Worm (Caenorhabditis elegans) whole organism, young adult: ENCODE data around the gene F19B6.1.

Experiments
- F10E7.11 ChIP-seq: sonication (generic microtip); optimal IDR thresholded peaks from 2 replicates; lab custom pipeline; 2017; ENCODE audit warnings: mild to moderate bottlenecking, missing genetic modification characterization, moderate library complexity, missing compliant biosample characterization
- F37B4.10 ChIP-seq: fragments of 200-800 bp; sonication (Bioruptor generic); IDR thresholded peaks from 2 replicates; pipeline ENCODE4 v1.3.6; 2022; ENCODE audit warnings: missing genetic modification characterization, missing compliant biosample characterization
- K11D2.4 ChIP-seq: fragments of 200-800 bp; sonication (Bioruptor generic); IDR thresholded peaks from 2 replicates; pipeline ENCODE4 v1.3.6; 2022; ENCODE audit warnings: missing genetic modification reagents, missing genetic modification characterization, missing compliant biosample characterization
- K12H6.12 ChIP-seq: fragments of 200-800 bp; sonication (Bioruptor generic); optimal IDR thresholded peaks from 2 replicates; lab custom pipeline; 2018; ENCODE audit warnings: mild to moderate bottlenecking, missing genetic modification characterization, missing compliant biosample characterization
- T07F8.4 ChIP-seq: sonication (generic microtip); optimal IDR thresholded peaks from 2 replicates; lab custom pipeline; 2016; ENCODE audit warnings: mild to moderate bottlenecking, missing genetic modification characterization, moderate library complexity, missing compliant biosample characterization
- Y53G8AR.9 ChIP-seq: fragments of 200-800 bp; sonication (Bioruptor generic); conservative IDR thresholded peaks from 2 replicates; pipeline ENCODE4 v1.3.6; 2022; ENCODE audit warnings: missing genetic modification reagents, missing genetic modification characterization, missing compliant biosample characterization
- Y56A3A.18 ChIP-seq: fragments of 200-800 bp; sonication (Bioruptor generic); IDR thresholded peaks from 2 replicates; pipeline ENCODE4 v1.3.6; 2022; ENCODE audit warnings: missing genetic modification reagents, missing genetic modification characterization, missing compliant biosample characterization
- Y67H2A.10 ChIP-seq: fragments of 200-800 bp; sonication (Bioruptor generic); conservative IDR thresholded peaks from 2 replicates; pipeline ENCODE4 v1.3.6; 2022; ENCODE audit warnings: missing genetic modification reagents, missing genetic modification characterization, missing compliant biosample characterization
- Y95B8A.8 ChIP-seq: fragments of 200-800 bp; sonication (Bioruptor generic); IDR thresholded peaks from 2 replicates; pipeline ENCODE4 v1.3.6; 2022; ENCODE audit warnings: missing genetic modification reagents, missing genetic modification characterization, missing compliant biosample characterization
- ZK185.1 ChIP-seq: sonication (generic microtip); optimal IDR thresholded peaks from 2 replicates; lab custom pipeline; 2016; ENCODE audit warnings: mild to moderate bottlenecking, missing genetic modification characterization, missing compliant biosample characterization; ENCODE audit not compliant: poor library complexity, severe bottlenecking
- ama-1 ChIP-seq, 3 experiments: fragments of 150-350 bp in 1 of 3; sonication (generic microtip) in 2 of 3; optimal IDR thresholded peaks; 2 replicates each; lab custom pipeline; 2014 to 2018; ENCODE audit warnings: missing biosample characterization in 2 of 3, missing genetic modification characterization in 2 of 3, missing genetic modification reagents in 2 of 3
- aptf-2 ChIP-seq: fragments of 200-800 bp; sonication (Bioruptor generic); conservative IDR thresholded peaks from 2 replicates; pipeline ENCODE4 v1.3.6; 2022; ENCODE audit warnings: missing genetic modification reagents, missing genetic modification characterization, missing compliant biosample characterization
- atf-7 ChIP-seq: sonication (generic microtip); optimal IDR thresholded peaks from 2 replicates; lab custom pipeline; 2017; ENCODE audit warnings: mild to moderate bottlenecking, missing genetic modification characterization, missing compliant biosample characterization
- attf-3 ChIP-seq: fragments of 200-800 bp; sonication (Bioruptor generic); conservative IDR thresholded peaks from 2 replicates; pipeline ENCODE4 v1.3.6; 2022; ENCODE audit warnings: missing genetic modification reagents, missing genetic modification characterization, missing compliant biosample characterization
- ceh-58 ChIP-seq: fragments of 200-800 bp; sonication (Bioruptor generic); IDR thresholded peaks from 2 replicates; pipeline ENCODE4 v1.3.6; 2022; ENCODE audit warnings: missing genetic modification characterization, missing compliant biosample characterization
- chd-7 ChIP-seq: sonication (generic microtip); optimal IDR thresholded peaks from 2 replicates; lab custom pipeline; 2016; ENCODE audit warnings: mild to moderate bottlenecking, missing genetic modification characterization, moderate library complexity, missing compliant biosample characterization
- dpff-1 ChIP-seq: sonication (generic microtip); optimal IDR thresholded peaks from 2 replicates; lab custom pipeline; 2017; ENCODE audit warnings: mild to moderate bottlenecking, missing genetic modification characterization, missing compliant biosample characterization
- dpl-1 ChIP-seq: fragments of 150-350 bp; optimal IDR thresholded peaks from 2 replicates; lab custom pipeline; 2014; ENCODE audit warnings: missing biosample characterization, missing genetic modification reagents, missing genetic modification characterization
- egl-44 ChIP-seq: fragments of 200-800 bp; sonication (Bioruptor generic); IDR thresholded peaks from 2 replicates; pipeline ENCODE4 v1.3.6; 2022; ENCODE audit warnings: missing genetic modification reagents, missing genetic modification characterization, missing compliant biosample characterization
- hlh-12 ChIP-seq: sonication (generic microtip); optimal IDR thresholded peaks from 2 replicates; lab custom pipeline; 2016; ENCODE audit warnings: missing genetic modification characterization, missing compliant biosample characterization
- hlh-26 ChIP-seq: fragments of 200-800 bp; sonication (Bioruptor generic); conservative IDR thresholded peaks from 2 replicates; pipeline ENCODE4 v1.3.6; 2022; ENCODE audit warnings: missing genetic modification reagents, missing genetic modification characterization, missing compliant biosample characterization
- hmg-1.2 ChIP-seq: fragments of 200-800 bp; sonication (Bioruptor generic); IDR thresholded peaks from 2 replicates; pipeline ENCODE4 v1.3.6; 2022; ENCODE audit warnings: missing genetic modification reagents, missing genetic modification characterization, missing compliant biosample characterization
- hmg-20 ChIP-seq: fragments of 200-800 bp; sonication (Bioruptor generic); IDR thresholded peaks from 2 replicates; pipeline ENCODE4 v1.3.6; 2022; ENCODE audit warnings: missing genetic modification reagents, missing genetic modification characterization, missing compliant biosample characterization
- hrde-1 ChIP-seq: sonication (generic microtip); optimal IDR thresholded peaks from 2 replicates; lab custom pipeline; 2016; ENCODE audit warnings: missing genetic modification characterization, mild to moderate bottlenecking, missing compliant biosample characterization, moderate library complexity, missing genotype, missing genetic modification reagents, borderline replicate concordance
- hsf-1 ChIP-seq: fragments of 200-800 bp; sonication (Bioruptor generic); IDR thresholded peaks from 2 replicates; pipeline ENCODE4 v1.3.6; 2022; ENCODE audit warnings: missing genetic modification reagents, missing genetic modification characterization, missing compliant biosample characterization
- lin-26 ChIP-seq: fragments of 200-800 bp; sonication (Bioruptor generic); IDR thresholded peaks from 2 replicates; pipeline ENCODE4 v1.3.6; 2022; ENCODE audit warnings: missing genetic modification reagents, missing genetic modification characterization, missing compliant biosample characterization
- lin-40 ChIP-seq: sonication (generic microtip); optimal IDR thresholded peaks from 2 replicates; lab custom pipeline; 2016; ENCODE audit warnings: missing genetic modification characterization, mild to moderate bottlenecking, missing compliant biosample characterization, missing genotype, missing genetic modification reagents
- lsl-1 ChIP-seq: fragments of 200-800 bp; sonication (Bioruptor generic); optimal IDR thresholded peaks from 2 replicates; lab custom pipeline; 2018; ENCODE audit warnings: mild to moderate bottlenecking, missing genetic modification characterization, moderate library complexity, missing compliant biosample characterization
- lsy-27 ChIP-seq: sonication (generic microtip); optimal IDR thresholded peaks from 2 replicates; lab custom pipeline; 2017; ENCODE audit warnings: missing genetic modification characterization, mild to moderate bottlenecking, missing compliant biosample characterization, antibody characterized with exemption, missing genotype, borderline replicate concordance; ENCODE audit not compliant: insufficient read depth
- mcd-1 ChIP-seq: fragments of 200-800 bp; sonication (Bioruptor generic); IDR thresholded peaks from 2 replicates; pipeline ENCODE4 v1.3.6; 2022; ENCODE audit warnings: missing genetic modification reagents, missing genetic modification characterization, missing compliant biosample characterization
- mes-4 ChIP-seq: sonication (generic microtip); optimal IDR thresholded peaks from 2 replicates; lab custom pipeline; 2016; ENCODE audit warnings: missing genotype, missing genetic modification characterization, missing compliant biosample characterization
- mxl-1 ChIP-seq: sonication (generic microtip); optimal IDR thresholded peaks from 2 replicates; lab custom pipeline; 2016; ENCODE audit warnings: missing genetic modification characterization, missing compliant biosample characterization
- nhr-179 ChIP-seq: sonication (generic microtip); optimal IDR thresholded peaks from 2 replicates; lab custom pipeline; 2016; ENCODE audit warnings: mild to moderate bottlenecking, missing genetic modification characterization, missing compliant biosample characterization
- nhr-80 ChIP-seq: sonication (generic microtip); optimal IDR thresholded peaks from 2 replicates; lab custom pipeline; 2016; ENCODE audit warnings: missing genetic modification characterization, missing compliant biosample characterization
- nhr-90 ChIP-seq: sonication (generic microtip); optimal IDR thresholded peaks from 2 replicates; lab custom pipeline; 2016; ENCODE audit warnings: missing genotype, mild to moderate bottlenecking, missing genetic modification characterization, missing compliant biosample characterization
- pha-4 ChIP-seq: fragments of 150-350 bp; sonication (generic microtip); optimal IDR thresholded peaks from 2 replicates; lab custom pipeline; 2014; ENCODE audit warnings: missing biosample characterization, missing genetic modification reagents, missing genetic modification characterization
- snpc-3.4 ChIP-seq: sonication (generic microtip); optimal IDR thresholded peaks from 2 replicates; lab custom pipeline; 2017; ENCODE audit warnings: missing genetic modification characterization, mild to moderate bottlenecking, missing compliant biosample characterization, antibody characterized with exemption, moderate library complexity, missing genotype, missing genetic modification reagents
- snpc-4 ChIP-seq, 5 experiments: fragments of 150-350 bp in 1 of 5; sonication (generic microtip) in 4 of 5; optimal IDR thresholded peaks; 2 replicates each; lab custom pipeline; 2014 to 2018; ENCODE audit warnings: missing genetic modification characterization in 5 of 5, missing biosample characterization in 3 of 5, antibody characterized with exemption in 2 of 5, mild to moderate bottlenecking in 2 of 5, missing compliant biosample characterization in 2 of 5, missing genotype in 2 of 5, moderate library complexity in 2 of 5, missing genetic modification reagents in 1 of 5
- sptf-2 ChIP-seq: fragments of 200-800 bp; sonication (Bioruptor generic); optimal IDR thresholded peaks from 2 replicates; lab custom pipeline; 2018; ENCODE audit warnings: mild to moderate bottlenecking, missing genetic modification characterization, missing compliant biosample characterization
- tbp1 ChIP-seq: fragments of 200-800 bp; sonication (Bioruptor generic); optimal IDR thresholded peaks from 2 replicates; lab custom pipeline; 2018; ENCODE audit warnings: mild to moderate bottlenecking, missing genetic modification characterization, missing compliant biosample characterization
- unc-130 ChIP-seq: sonication (generic microtip); optimal IDR thresholded peaks from 2 replicates; lab custom pipeline; 2016; ENCODE audit warnings: missing genetic modification reagents, missing genetic modification characterization, missing compliant biosample characterization
- unc-62 ChIP-seq: fragments of 150-350 bp; optimal IDR thresholded peaks from 2 replicates; lab custom pipeline; 2014; ENCODE audit warnings: missing biosample characterization, missing genetic modification reagents, missing genetic modification characterization
- ztf-18 ChIP-seq: sonication (generic microtip); optimal IDR thresholded peaks from 2 replicates; lab custom pipeline; 2016; ENCODE audit warnings: missing genotype, mild to moderate bottlenecking, missing genetic modification characterization, missing compliant biosample characterization
- ztf-22 ChIP-seq: fragments of 200-800 bp; sonication (Bioruptor generic); optimal IDR thresholded peaks from 2 replicates; lab custom pipeline; 2018; ENCODE audit warnings: mild to moderate bottlenecking, missing genetic modification characterization, moderate library complexity, missing compliant biosample characterization
- ztf-26 ChIP-seq: sonication (generic microtip); optimal IDR thresholded peaks from 2 replicates; lab custom pipeline; 2017; ENCODE audit warnings: missing genetic modification characterization, missing compliant biosample characterization

F19B6.1 gene

DNA sequence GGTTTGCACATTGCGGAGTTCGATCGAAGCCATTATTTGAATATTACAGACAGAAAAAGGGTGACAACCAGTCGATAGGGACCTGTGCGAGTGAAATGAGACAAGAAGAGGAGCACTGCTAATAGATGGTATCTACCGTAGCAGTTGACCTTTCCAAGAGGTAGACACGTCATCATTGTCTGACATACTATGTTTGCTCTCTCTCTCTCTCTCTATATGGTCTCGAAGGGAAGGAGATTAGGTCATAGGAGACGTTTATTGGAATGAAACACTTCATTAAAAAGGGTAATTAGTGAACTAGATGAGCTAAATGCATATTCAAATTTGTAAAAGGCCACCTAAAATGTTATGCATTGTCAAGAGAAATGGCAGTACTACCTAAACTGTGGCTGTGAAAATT lies 40.1 kb upstream of the F19B6.1 start, which contains the start of gene atz-1:
atz-1 (minus strand) TSS at position 101 of the 400 bp plus-strand sequence.
- TF ChIP-seq unc-130 (GFP tag; lab: Kevin White, UChicago) (no peak), mxl-1 (tag; lab: Kevin White, UChicago) (no peak), hrde-1 (tag; lab: Kevin White, UChicago) (no peak), nhr-80 (tag; lab: Kevin White, UChicago) (no peak), dpl-1 (GFP tag; lab: Kevin White, UChicago) (no peak), hmg-1.2 (GFP tag; lab: Robert Waterston, UW) (no peak), lin-26 (GFP tag; lab: Robert Waterston, UW) (no peak), F10E7.11 (no peak)

DNA sequence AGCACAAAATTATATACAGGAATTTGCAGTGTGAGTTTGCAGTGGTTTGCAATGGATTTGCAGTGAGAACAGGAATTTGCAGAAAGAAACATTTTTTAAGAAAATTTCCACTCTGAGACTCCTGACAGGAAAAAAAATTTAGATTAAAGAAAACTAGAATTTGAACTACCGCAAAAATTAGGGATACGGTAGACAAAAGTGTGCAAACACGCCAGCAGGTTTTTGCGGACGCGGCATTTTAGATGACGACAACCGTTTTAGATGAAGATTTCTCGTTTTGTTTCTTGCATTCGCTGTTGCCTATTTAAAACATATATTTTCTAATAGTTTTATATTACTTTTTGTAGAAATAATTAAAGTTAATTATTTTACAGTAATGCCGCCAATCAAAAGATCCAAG lies 36.0 kb upstream of the F19B6.1 start, which contains the start of gene wdr-46:
wdr-46 (plus strand) TSS at position 375 of the 400 bp plus-strand sequence.
- TF ChIP-seq aptf-2 (GFP tag; lab: Robert Waterston, UW) (no peak), lsy-27 (tag; lab: Kevin White, UChicago) (no peak), nhr-90 (tag; lab: Kevin White, UChicago) (no peak), Y95B8A.8 (GFP tag; lab: Robert Waterston, UW) (no peak), mcd-1 (GFP tag; lab: Robert Waterston, UW) (peak; percentile 71), lsl-1 (peak; percentile 86), unc-62 (no peak), Y53G8AR.9 (peak; percentile 46; the same call in 1 of the 2 replicates), pha-4 (peak; percentile 51), lin-40 (tag; lab: Kevin White, UChicago) (no peak), mxl-1 (tag; lab: Kevin White, UChicago) (no peak), egl-44 (GFP tag; lab: Robert Waterston, UW) (no peak), hlh-26 (GFP tag; lab: Robert Waterston, UW) (no peak), K12H6.12 (no peak), snpc-4 (GFP tag; optimal IDR thresholded peaks at IDR 0.05; lab: Kevin White, UChicago) (no peak), snpc-4 (tag; optimal IDR thresholded peaks at IDR 0.05; lab: Kevin White, UChicago) (peak in 3 of 4 experiments; percentile 11 to 57 (median 21)), ceh-58 (GFP tag; lab: Robert Waterston, UW) (no peak), atf-7 (tag; lab: Kevin White, UChicago) (no peak), sptf-2 (GFP tag; lab: Kevin White, UChicago) (no peak), hmg-20 (GFP tag; lab: Robert Waterston, UW) (no peak), ZK185.1 (tag; lab: Kevin White, UChicago) (peak; percentile 42), F10E7.11 (no peak), ama-1 (optimal IDR thresholded peaks at IDR 0.05; lab: Kevin White, UChicago) (no peak), ama-1 (GFP tag; optimal IDR thresholded peaks at IDR 0.05; lab: Kevin White, UChicago) (peak; percentile 42 to 64), hlh-12 (tag; lab: Kevin White, UChicago) (no peak), dpl-1 (GFP tag; lab: Kevin White, UChicago) (peak; percentile 84), snpc-3.4 (no peak), ztf-22 (GFP tag; lab: Kevin White, UChicago) (no peak), hsf-1 (GFP tag; lab: Robert Waterston, UW) (no peak), T07F8.4 (tag; lab: Kevin White, UChicago) (no peak), dpff-1 (tag; lab: Kevin White, UChicago) (no peak), Y56A3A.18 (GFP tag; lab: Robert Waterston, UW) (peak; percentile 54; the same call in 1 of the 2 replicates), F37B4.10 (GFP tag; lab: Robert Waterston, UW) (no peak), tbp1 (GFP tag; lab: Kevin White, UChicago) (peak; percentile 61), attf-3 (GFP tag; lab: Robert Waterston, UW) (no peak), Y67H2A.10 (GFP tag; lab: Robert Waterston, UW) (no peak), chd-7 (tag; lab: Kevin White, UChicago) (peak; percentile 2), nhr-179 (tag; lab: Kevin White, UChicago) (no peak), mes-4 (no peak), ztf-18 (tag; lab: Kevin White, UChicago) (no peak), ztf-26 (tag; lab: Kevin White, UChicago) (peak; percentile 17), lin-26 (GFP tag; lab: Robert Waterston, UW) (no peak), nhr-80 (tag; lab: Kevin White, UChicago) (no peak), K11D2.4 (GFP tag; lab: Robert Waterston, UW) (peak; percentile 42; the same call in 1 of the 2 replicates)
